Worm (Caenorhabditis elegans) whole organism, L2 larva: ENCODE results near the gene F32D8.3.

Source experiments
- lin-11 ChIP-seq: fragments of 150-350 bp; sonication (generic microtip); optimal IDR thresholded peaks from 2 replicates; lab custom pipeline; 2014; ENCODE audit warnings: missing biosample characterization, missing genetic modification characterization, inconsistent platforms, mixed read lengths
- mbf-1 ChIP-seq: sonication (generic microtip); optimal IDR thresholded peaks from 2 replicates; lab custom pipeline; 2017; ENCODE audit warnings: missing biosample characterization, missing genetic modification characterization

DNA sequence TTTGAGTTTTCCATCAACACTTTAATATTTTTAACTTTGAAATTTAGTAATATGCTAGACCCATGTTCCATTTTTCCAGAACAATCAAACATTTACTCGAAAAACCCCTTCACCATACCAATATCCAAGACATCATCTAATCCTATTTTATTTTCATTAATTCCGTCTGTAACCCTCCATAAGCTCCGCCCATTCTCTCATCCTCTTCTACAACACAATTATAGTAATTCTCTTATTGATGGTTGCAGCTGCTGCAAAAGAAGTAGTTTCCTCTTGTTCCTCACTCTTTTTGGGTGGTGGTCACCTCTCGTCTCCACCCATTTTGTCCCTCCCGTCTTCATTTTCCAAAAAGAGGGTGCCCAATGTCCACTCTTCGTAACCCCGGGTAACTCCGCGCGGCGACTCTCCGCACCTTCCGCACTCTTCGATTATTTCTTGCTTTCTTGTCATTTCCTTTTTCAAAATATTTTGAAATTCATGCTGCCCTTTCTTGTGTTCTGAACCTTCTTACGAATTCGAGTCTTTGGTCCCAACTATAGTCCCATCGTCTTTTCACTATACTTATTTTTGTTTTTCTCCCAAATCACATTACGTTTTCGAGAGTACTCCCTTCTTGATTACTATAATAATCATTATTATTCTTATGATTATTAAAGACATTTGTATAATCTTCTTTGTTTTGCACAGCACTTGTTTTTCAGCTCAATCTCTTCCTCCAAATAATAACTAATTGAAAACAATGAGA lies 6.3 kb upstream of the F32D8.3 start, which contains the start of gene F32D8.1:
- TF ChIP-seq mbf-1 (tag; lab: Kevin White, UChicago) (no peak), lin-11 (no peak)
